Fruit fly (Drosophila melanogaster): ENCODE measurements around the gene Prps.

The Prps gene

DNA sequence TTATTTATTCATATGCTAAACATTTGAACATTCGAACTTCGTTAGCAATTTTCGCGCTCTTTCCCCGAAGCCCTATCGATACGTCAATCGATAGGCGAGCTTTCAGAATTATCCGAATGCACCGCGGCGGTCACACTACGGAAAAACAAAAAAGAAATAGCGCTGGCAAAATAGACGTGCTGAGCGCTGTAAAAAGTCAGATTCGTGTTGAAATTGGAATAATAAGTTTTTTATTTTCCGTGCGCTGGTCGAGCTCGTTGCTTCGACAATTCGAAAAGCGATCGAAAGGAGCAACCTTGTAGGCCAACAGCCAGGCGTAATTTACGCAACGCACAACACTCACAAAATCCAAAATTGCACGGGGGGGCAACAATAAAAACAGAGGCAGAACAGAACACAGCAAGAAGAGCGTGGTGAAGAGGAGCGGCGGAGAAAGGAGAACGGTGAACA lies 1.7 kb upstream of the Prps start, which contains the start of gene Ubc4 (continued):
- no peak for TF ChIP-seq chm (GFP tag; IDR thresholded peaks at IDR 0.05)
- no peak for TF ChIP-seq run (tag; optimal IDR thresholded peaks at IDR 0.05)
- TF ChIP-seq Scr (GFP tag; IDR thresholded peaks at IDR 0.05; ENCODE audit: partially characterized antibody) = peak; percentile 81
- peak; percentile 32 for TF ChIP-seq Side (GFP tag; optimal IDR thresholded peaks at IDR 0.05)
- TF ChIP-seq dmrt99B (tag; optimal IDR thresholded peaks at IDR 0.05) = no peak
- TF ChIP-seq Hmr (GFP tag; optimal IDR thresholded peaks at IDR 0.05) = no peak
- TF ChIP-seq CG7928 (GFP tag; optimal IDR thresholded peaks at IDR 0.05) = no peak
- TF ChIP-seq CG12659 (GFP tag; optimal IDR thresholded peaks at IDR 0.05) = peak; percentile 57
- TF ChIP-seq Atf3 (GFP tag; optimal IDR thresholded peaks at IDR 0.05) = no peak
- peak; percentile 48; the same call in 1 of the 2 replicates for TF ChIP-seq CG9932 (GFP tag; IDR thresholded peaks at IDR 0.05)
- TF ChIP-seq CG9876 (GFP tag; optimal IDR thresholded peaks at IDR 0.05) = no peak
- peak; percentile 76 for TF ChIP-seq hb (GFP tag; IDR thresholded peaks at IDR 0.05; ENCODE audit: partially characterized antibody)
- no peak for TF ChIP-seq CG9215 (GFP tag; IDR thresholded peaks at IDR 0.05)
- no peak for TF ChIP-seq CG1602 (GFP tag; optimal IDR thresholded peaks at IDR 0.05)
- no peak for TF ChIP-seq Dek (tag; optimal IDR thresholded peaks at IDR 0.05)
- TF ChIP-seq Fer3 (tag; optimal IDR thresholded peaks at IDR 0.05) = no peak
- no peak for TF ChIP-seq slou (GFP tag; optimal IDR thresholded peaks at IDR 0.05)
- no peak for TF ChIP-seq Doc2 (GFP tag; IDR thresholded peaks at IDR 0.05)
- peak; percentile 92 for TF ChIP-seq Myb (GFP tag; optimal IDR thresholded peaks at IDR 0.05)
- no peak for TF ChIP-seq lola (GFP tag; optimal IDR thresholded peaks at IDR 0.05)
- TF ChIP-seq NK7.1 (GFP tag; optimal IDR thresholded peaks at IDR 0.05) = no peak
- TF ChIP-seq CG1024 (GFP tag; IDR thresholded peaks at IDR 0.05) = no peak
- no peak for TF ChIP-seq Meics (GFP tag; optimal IDR thresholded peaks at IDR 0.05)
- TF ChIP-seq tin (GFP tag; optimal IDR thresholded peaks at IDR 0.05) = no peak
- TF ChIP-seq CG1832 (GFP tag; optimal IDR thresholded peaks at IDR 0.05) = no peak
- no peak for TF ChIP-seq CG17359 (tag; optimal IDR thresholded peaks at IDR 0.05)
- peak; percentile 75 for TF ChIP-seq CG16813 (GFP tag; IDR thresholded peaks at IDR 0.05; ENCODE audit: partially characterized antibody)
- TF ChIP-seq CG17385 (GFP tag; optimal IDR thresholded peaks at IDR 0.05) = no peak
- TF ChIP-seq nerfin-1 (tag; optimal IDR thresholded peaks at IDR 0.05) = no peak
- TF ChIP-seq CG12942 (GFP tag; optimal IDR thresholded peaks at IDR 0.05) = no peak
- TF ChIP-seq BEAF-32 (GFP tag; optimal IDR thresholded peaks at IDR 0.05) = peak; percentile 92
- peak; percentile 15 for TF ChIP-seq CG2712 (tag; optimal IDR thresholded peaks at IDR 0.05)
- TF ChIP-seq B-H1 (GFP tag; IDR thresholded peaks at IDR 0.05) = no peak
- TF ChIP-seq CG7963 (GFP tag; IDR thresholded peaks at IDR 0.05; ENCODE audit: partially characterized antibody) = peak; percentile 86
- TF ChIP-seq CG32532 (GFP tag; IDR thresholded peaks at IDR 0.05) = peak; percentile 32; the same call in 1 of the 2 replicates
- peak; percentile 13 for TF ChIP-seq vfl (GFP tag; optimal IDR thresholded peaks at IDR 0.05)
- TF ChIP-seq CG7745 (tag; optimal IDR thresholded peaks at IDR 0.05) = no peak
- no peak for TF ChIP-seq ken (GFP tag; IDR thresholded peaks at IDR 0.05)
- peak; percentile 55 for TF ChIP-seq HmgZ (tag; optimal IDR thresholded peaks at IDR 0.05)
- TF ChIP-seq CG33557 (GFP tag; optimal IDR thresholded peaks at IDR 0.05) = no peak
- peak; percentile 0 for TF ChIP-seq trem (tag; optimal IDR thresholded peaks at IDR 0.05)
- TF ChIP-seq Atf-2 (GFP tag; optimal IDR thresholded peaks at IDR 0.05) = no peak
- TF ChIP-seq CG1603 (tag; optimal IDR thresholded peaks at IDR 0.05) = peak; percentile 56
- no peak for TF ChIP-seq ab (GFP tag; optimal IDR thresholded peaks at IDR 0.05)
- peak in 1 of 2 experiments; percentile 30 for TF ChIP-seq Trl (optimal IDR thresholded peaks at IDR 0.05)
- TF ChIP-seq Trl (GFP tag; optimal IDR thresholded peaks at IDR 0.05) = no peak
- peak; percentile 84 for TF ChIP-seq CG6791 (GFP tag; IDR thresholded peaks at IDR 0.05; ENCODE audit: partially characterized antibody)
- TF ChIP-seq usp (GFP tag; optimal IDR thresholded peaks at IDR 0.05) = no peak
- peak; percentile 81 for TF ChIP-seq CG4617 (GFP tag; optimal IDR thresholded peaks at IDR 0.05; ENCODE audit: borderline replicate concordance)
- no peak for TF ChIP-seq CG15479 (GFP tag; optimal IDR thresholded peaks at IDR 0.05)
- no peak for TF ChIP-seq Tbp (GFP tag; optimal IDR thresholded peaks at IDR 0.05)

All from whole organism, embryonic.